Worm (Caenorhabditis elegans) whole organism, L4 larva: ENCODE measurements around the gene lido-17.

Experiments used
- D1046.2 ChIP-seq: fragments of 200-800 bp; sonication (Bioruptor generic); IDR thresholded peaks from 2 replicates; pipeline ENCODE4 v1.3.6; 2022; ENCODE audit warnings: missing genetic modification characterization, missing compliant biosample characterization
- R02D3.7 ChIP-seq: fragments of 150-350 bp; sonication (generic microtip); optimal IDR thresholded peaks from 3 replicates; lab custom pipeline; 2014; ENCODE audit warnings: missing biosample characterization, missing genetic modification characterization
- ama-1 ChIP-seq: fragments of 150-350 bp; optimal IDR thresholded peaks from 2 replicates; lab custom pipeline; 2014; ENCODE audit warnings: inconsistent platforms, mixed read lengths
- ceh-44 ChIP-seq: fragments of 200-800 bp; sonication (Bioruptor generic); IDR thresholded peaks from 2 replicates; pipeline ENCODE4 v1.3.6; 2022; ENCODE audit warnings: missing genetic modification reagents, missing genetic modification characterization, missing compliant biosample characterization
- fos-1 ChIP-seq: fragments of 150-350 bp; optimal IDR thresholded peaks from 2 replicates; lab custom pipeline; 2014; ENCODE audit warnings: missing biosample characterization, missing genetic modification characterization
- lin-13 ChIP-seq: fragments of 150-350 bp; optimal IDR thresholded peaks from 2 replicates; lab custom pipeline; 2014; ENCODE audit warnings: missing biosample characterization, missing genetic modification reagents, missing genetic modification characterization
- lin-39 ChIP-seq: fragments of 150-350 bp; optimal IDR thresholded peaks from 2 replicates; lab custom pipeline; 2014; ENCODE audit warnings: missing biosample characterization, missing genetic modification reagents, missing genetic modification characterization
- mdl-1 ChIP-seq, 2 experiments: fragments of 150-350 bp in 1 of 2; sonication (generic microtip) in 1 of 2; optimal IDR thresholded peaks; 2 replicates each; lab custom pipeline; 2014 to 2017; ENCODE audit warnings: missing biosample characterization in 2 of 2, missing genetic modification characterization in 2 of 2
- nhr-111 ChIP-seq: fragments of 200-800 bp; sonication (Bioruptor generic); optimal IDR thresholded peaks from 2 replicates; lab custom pipeline; 2018; ENCODE audit warnings: mild to moderate bottlenecking, missing genetic modification characterization, missing compliant biosample characterization

- TF ChIP-seq nhr-111 (GFP tag; lab: Kevin White, UChicago), result no peak
- no peak for TF ChIP-seq ceh-44
- no peak for TF ChIP-seq D1046.2 (GFP tag; lab: Robert Waterston, UW)
- TF ChIP-seq lin-13, result no peak
- no peak for TF ChIP-seq ama-1 (lab: Kevin White, UChicago)
- TF ChIP-seq R02D3.7 (tag; lab: Kevin White, UChicago), result no peak
- no peak for TF ChIP-seq mdl-1 (tag; optimal IDR thresholded peaks at IDR 0.05; lab: Kevin White, UChicago)
- TF ChIP-seq lin-39 (tag; lab: Kevin White, UChicago), result no peak
- TF ChIP-seq fos-1 (tag; lab: Kevin White, UChicago), result no peak
Observed at ce11 chrII:9378174-9378573, 14.4 kb downstream of the lido-17 start.
